Fruit fly (Drosophila melanogaster): ENCODE measurements around the gene Hexo2.

The Hexo2 gene

dm6 chrX:8693520-8693919 lies 15.9 kb upstream of the Hexo2 start, which contains the start of gene CG11294:
CG11294 (minus strand) TSS chrX:8693620.
- TF ChIP-seq OdsH (GFP tag; optimal IDR thresholded peaks at IDR 0.05) (no peak), jim (GFP tag; optimal IDR thresholded peaks at IDR 0.05) (no peak), foxo (GFP tag; optimal IDR thresholded peaks at IDR 0.05) (no peak), Hr78 (GFP tag; optimal IDR thresholded peaks at IDR 0.05) (no peak), dsf (GFP tag; optimal IDR thresholded peaks at IDR 0.05; ENCODE audit: borderline replicate concordance) (no peak), HLH106 (tag; optimal IDR thresholded peaks at IDR 0.05) (no peak), N (GFP tag; optimal IDR thresholded peaks at IDR 0.05) (no peak), sv (GFP tag; optimal IDR thresholded peaks at IDR 0.05) (no peak), rgr (GFP tag; optimal IDR thresholded peaks at IDR 0.05) (no peak), dl (GFP tag; optimal IDR thresholded peaks at IDR 0.05; ENCODE audit: insufficient read depth in 1 of 2, partially characterized antibody in 2 of 2) (no peak), Abd-B (GFP tag; optimal IDR thresholded peaks at IDR 0.05) (no peak), CrebA (GFP tag; optimal IDR thresholded peaks at IDR 0.05; ENCODE audit: borderline replicate concordance) (no peak), Dif (GFP tag; optimal IDR thresholded peaks at IDR 0.05; ENCODE audit: partially characterized antibody) (no peak), GATAd (GFP tag; optimal IDR thresholded peaks at IDR 0.05) (no peak)

- TF ChIP-seq Sp1 (GFP tag; optimal IDR thresholded peaks at IDR 0.05) (peak; percentile 4), N (GFP tag; optimal IDR thresholded peaks at IDR 0.05) (no peak)
These were observed 15.2 kb upstream of the Hexo2 start for dm6 chrX:8694066-8694822.

- no peak for TF ChIP-seq sage (GFP tag; optimal IDR thresholded peaks at IDR 0.05)
- peak; percentile 74 for TF ChIP-seq Dfd (GFP tag; optimal IDR thresholded peaks at IDR 0.05)
These were observed 14.5 kb upstream of the Hexo2 start for dm6 chrX:8694823-8695492.

- TF ChIP-seq jim (GFP tag; optimal IDR thresholded peaks at IDR 0.05) (no peak), Dfd (GFP tag; optimal IDR thresholded peaks at IDR 0.05) (peak; percentile 14), pan (optimal IDR thresholded peaks at IDR 0.05) (no peak), fru (GFP tag; optimal IDR thresholded peaks at IDR 0.05) (no peak), h (GFP tag; optimal IDR thresholded peaks at IDR 0.05) (no peak), tai (GFP tag; optimal IDR thresholded peaks at IDR 0.05) (no peak)
These were observed 13.3 kb upstream of the Hexo2 start for dm6 chrX:8696106-8696595.

dm6 chrX:8714064-8715046 lies 4.9 kb downstream of the Hexo2 start, which contains the start of the genes CG2004 and CG1785:
CG2004 (minus strand) TSS chrX:8714924.
CG1785 (plus strand) TSS chrX:8714936.
- no peak for TF ChIP-seq Dfd (GFP tag; optimal IDR thresholded peaks at IDR 0.05)
- peak; percentile 93 for TF ChIP-seq sv (GFP tag; optimal IDR thresholded peaks at IDR 0.05)
- no peak for TF ChIP-seq Hr83 (GFP tag; optimal IDR thresholded peaks at IDR 0.05; ENCODE audit: poor library complexity, severe bottlenecking)
- TF ChIP-seq tai (GFP tag; optimal IDR thresholded peaks at IDR 0.05): no peak
- no peak for TF ChIP-seq Hr78 (GFP tag; optimal IDR thresholded peaks at IDR 0.05)
- no peak for TF ChIP-seq pan (optimal IDR thresholded peaks at IDR 0.05)
- TF ChIP-seq HLH106 (tag; optimal IDR thresholded peaks at IDR 0.05): peak; percentile 93
- TF ChIP-seq dl (GFP tag; optimal IDR thresholded peaks at IDR 0.05; ENCODE audit: insufficient read depth in 1 of 2, partially characterized antibody in 2 of 2): no peak
- TF ChIP-seq fru (GFP tag; optimal IDR thresholded peaks at IDR 0.05): peak; percentile 94
- no peak for TF ChIP-seq N (GFP tag; optimal IDR thresholded peaks at IDR 0.05)
- peak; percentile 91 for TF ChIP-seq OdsH (GFP tag; optimal IDR thresholded peaks at IDR 0.05)
- no peak for TF ChIP-seq lola (GFP tag; optimal IDR thresholded peaks at IDR 0.05)
- TF ChIP-seq Jra (GFP tag; optimal IDR thresholded peaks at IDR 0.05): peak; percentile 86
- TF ChIP-seq foxo (GFP tag; optimal IDR thresholded peaks at IDR 0.05): peak in 1 of 2 experiments; percentile 96
- TF ChIP-seq brk (GFP tag; optimal IDR thresholded peaks at IDR 0.05): no peak
- TF ChIP-seq rgr (GFP tag; optimal IDR thresholded peaks at IDR 0.05): peak; percentile 94
- no peak for TF ChIP-seq Vsx2 (GFP tag; optimal IDR thresholded peaks at IDR 0.05; ENCODE audit: partially characterized antibody)
- TF ChIP-seq CG9705 (GFP tag; optimal IDR thresholded peaks at IDR 0.05): peak; percentile 87
- no peak for TF ChIP-seq jim (GFP tag; optimal IDR thresholded peaks at IDR 0.05)
- TF ChIP-seq dsf (GFP tag; optimal IDR thresholded peaks at IDR 0.05; ENCODE audit: borderline replicate concordance): peak; percentile 81
- TF ChIP-seq Mio (GFP tag; optimal IDR thresholded peaks at IDR 0.05): no peak
- TF ChIP-seq sage (GFP tag; optimal IDR thresholded peaks at IDR 0.05): peak; percentile 84
- TF ChIP-seq dmrt93B (GFP tag; optimal IDR thresholded peaks at IDR 0.05): peak; percentile 87
- peak; percentile 90 for TF ChIP-seq ey (GFP tag; optimal IDR thresholded peaks at IDR 0.05)
- TF ChIP-seq Abd-B (GFP tag; optimal IDR thresholded peaks at IDR 0.05): no peak
- peak; percentile 88 for TF ChIP-seq Myc (optimal IDR thresholded peaks at IDR 0.05)
- no peak for TF ChIP-seq usp (GFP tag; optimal IDR thresholded peaks at IDR 0.05)
- no peak for TF ChIP-seq CrebA (GFP tag; optimal IDR thresholded peaks at IDR 0.05; ENCODE audit: borderline replicate concordance)
- TF ChIP-seq Rel (GFP tag; optimal IDR thresholded peaks at IDR 0.05): no peak
- TF ChIP-seq Rel (tag; optimal IDR thresholded peaks at IDR 0.05): peak; percentile 70
- peak; percentile 89 for TF ChIP-seq psq (GFP tag; optimal IDR thresholded peaks at IDR 0.05)
